Worm (Caenorhabditis elegans): ENCODE results near the gene bet-2.

Gene bet-2

DNA sequence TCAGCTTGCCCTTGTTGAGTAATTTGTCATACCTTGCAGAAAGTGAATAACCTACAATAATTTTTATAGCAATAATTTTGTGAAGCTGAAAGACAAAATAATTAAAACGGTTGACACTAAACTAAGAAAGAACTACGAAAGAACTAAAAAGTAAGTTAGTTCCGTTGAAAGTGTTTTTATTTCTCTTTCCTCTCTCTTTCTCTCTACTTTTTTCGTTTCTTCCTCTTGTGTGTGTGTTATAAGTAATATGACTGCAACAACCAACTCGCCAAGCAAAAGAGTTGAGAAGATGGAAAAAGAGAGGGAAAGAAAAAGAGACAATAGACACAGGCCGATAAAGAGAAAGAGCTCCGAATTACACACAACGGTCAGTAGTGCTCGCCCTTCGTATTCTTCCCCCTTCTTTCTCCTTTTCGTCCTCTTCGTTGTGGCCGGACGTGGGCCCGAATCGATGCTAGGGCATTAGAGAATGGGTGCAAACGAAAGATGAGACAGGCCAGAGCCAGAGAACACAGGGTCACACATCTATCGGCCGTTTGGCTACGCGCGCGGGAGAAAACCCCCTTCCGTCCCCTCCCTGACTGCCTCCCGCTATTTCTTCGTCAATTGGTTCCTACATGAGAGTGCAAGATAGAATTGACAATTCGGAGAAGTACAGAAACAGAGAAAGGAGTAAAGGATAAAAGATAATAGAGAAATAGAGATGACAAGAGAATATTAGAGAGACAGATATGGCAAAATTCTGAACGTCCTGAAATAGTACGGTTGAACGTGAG lies 13.7 kb upstream of the bet-2 start, which contains the start of gene syd-2:
Gene syd-2 (minus strand): TSS at position 51 of the 776 bp plus-strand sequence.
- TF ChIP-seq dao-5 (tag; optimal IDR thresholded peaks at IDR 0.05) (peak; percentile 6), W03F9.2 (tag; optimal IDR thresholded peaks at IDR 0.05) (no peak), him-1 (tag; optimal IDR thresholded peaks at IDR 0.05) (peak; percentile 87)

DNA sequence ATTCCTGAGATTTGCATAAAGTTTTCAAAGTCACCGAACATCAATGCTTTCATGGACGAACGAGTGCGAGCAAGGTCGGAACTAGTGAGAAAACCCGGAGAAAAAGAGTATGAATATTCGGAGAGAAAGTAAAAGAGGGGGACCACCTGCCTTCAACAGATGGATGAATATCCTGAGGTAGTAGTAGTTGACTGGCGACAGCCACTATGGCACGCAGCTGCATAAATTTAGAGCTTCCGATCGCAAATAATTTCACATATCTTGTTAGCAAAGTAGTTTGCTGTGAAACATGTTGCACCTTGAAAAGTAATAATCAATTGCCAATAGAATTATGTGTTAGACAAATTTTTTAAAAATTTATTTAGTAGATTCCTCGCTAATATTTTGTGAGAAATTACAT lies 12.3 kb upstream of the bet-2 start:
- no peak for TF ChIP-seq W03F9.2 (tag; optimal IDR thresholded peaks at IDR 0.05)
- TF ChIP-seq dao-5 (tag; optimal IDR thresholded peaks at IDR 0.05): no peak
- TF ChIP-seq him-1 (tag; optimal IDR thresholded peaks at IDR 0.05): no peak

DNA sequence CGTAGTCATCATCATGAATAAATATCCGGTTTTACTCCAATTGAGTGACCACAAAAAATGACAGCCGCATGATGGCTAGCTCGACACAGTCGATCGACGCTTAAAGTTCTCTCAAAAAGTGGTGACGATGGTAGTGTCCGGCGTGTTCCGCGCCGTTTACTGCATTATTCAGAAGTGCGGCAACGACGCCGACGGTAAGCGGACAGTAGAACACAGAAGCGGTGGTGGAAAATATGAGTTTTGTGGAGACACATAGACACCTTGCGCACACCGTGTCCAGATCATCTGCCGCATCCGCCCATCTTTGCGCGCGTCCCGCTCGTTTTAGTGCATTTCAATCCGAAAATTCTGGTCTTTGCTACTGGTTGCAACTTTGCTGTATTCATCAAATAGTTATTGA lies 9.9 kb upstream of the bet-2 start, which contains the start of gene F59F5.7:
Gene F59F5.7 (plus strand): TSS at position 301 of the 400 bp plus-strand sequence.
- TF ChIP-seq dao-5 (tag; optimal IDR thresholded peaks at IDR 0.05) (no peak), W03F9.2 (tag; optimal IDR thresholded peaks at IDR 0.05) (no peak), him-1 (tag; optimal IDR thresholded peaks at IDR 0.05) (no peak)

DNA sequence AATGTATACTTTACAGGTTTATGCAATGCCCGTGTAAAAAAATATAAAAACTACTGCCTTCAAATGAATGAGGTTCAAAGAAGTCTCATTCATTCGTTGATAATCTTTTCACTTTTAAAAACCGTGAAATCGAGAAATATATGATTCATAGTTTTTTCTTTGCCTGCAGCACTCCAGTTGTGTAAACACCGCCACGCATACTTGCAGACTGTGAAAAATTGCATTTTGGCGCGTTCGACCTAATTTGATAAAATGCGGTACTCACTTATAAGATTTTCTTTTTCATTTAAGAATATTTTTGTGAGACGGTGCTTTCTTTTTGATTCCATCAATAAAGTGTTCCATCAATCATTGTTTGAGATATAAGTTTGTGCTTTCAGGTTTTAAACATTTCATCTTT lies 2.3 kb upstream of the bet-2 start:
- no peak for TF ChIP-seq W03F9.2 (tag; optimal IDR thresholded peaks at IDR 0.05)
- no peak for TF ChIP-seq him-1 (tag; optimal IDR thresholded peaks at IDR 0.05)

DNA sequence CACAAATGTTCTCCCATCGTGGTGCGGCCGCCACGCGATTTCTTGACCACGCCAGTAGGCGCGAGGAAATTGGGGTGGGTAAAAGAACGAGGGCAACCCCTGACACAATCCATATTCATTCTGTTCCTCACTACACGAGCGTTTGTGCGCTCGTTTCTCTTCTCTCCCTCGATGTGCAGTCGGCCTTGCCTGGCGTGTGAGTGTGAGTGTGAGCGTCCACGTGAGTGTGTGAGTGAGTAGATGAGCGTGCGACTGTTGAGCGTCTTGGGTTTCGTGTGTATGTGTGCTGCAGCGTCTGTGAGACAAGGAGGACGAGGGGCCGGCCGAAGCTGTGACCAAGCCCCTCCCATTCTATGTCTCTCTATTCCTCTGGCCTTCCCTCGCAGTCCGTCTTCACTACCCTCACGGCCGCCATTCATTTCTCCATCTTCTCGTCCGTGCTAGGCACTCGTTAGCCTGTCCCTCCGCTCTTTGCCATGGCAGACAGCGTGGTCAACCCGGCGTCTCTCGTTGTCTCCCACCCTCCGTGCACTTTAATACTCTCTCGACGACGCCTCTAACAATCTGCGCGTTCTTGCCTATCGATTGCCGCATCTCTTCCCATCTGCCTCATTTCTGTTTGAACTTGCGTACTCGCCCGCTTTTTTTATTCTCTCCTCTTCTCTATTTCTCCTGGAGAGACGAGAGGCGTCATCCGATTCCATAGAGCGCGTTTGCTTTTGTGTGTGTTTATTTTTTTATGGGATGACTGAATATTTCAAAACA lies 506 bp upstream of the bet-2 start:
- TF ChIP-seq W03F9.2 (tag; optimal IDR thresholded peaks at IDR 0.05) (peak; percentile 82), dao-5 (tag; optimal IDR thresholded peaks at IDR 0.05) (peak; percentile 7), him-1 (tag; optimal IDR thresholded peaks at IDR 0.05) (peak; percentile 94)

DNA sequence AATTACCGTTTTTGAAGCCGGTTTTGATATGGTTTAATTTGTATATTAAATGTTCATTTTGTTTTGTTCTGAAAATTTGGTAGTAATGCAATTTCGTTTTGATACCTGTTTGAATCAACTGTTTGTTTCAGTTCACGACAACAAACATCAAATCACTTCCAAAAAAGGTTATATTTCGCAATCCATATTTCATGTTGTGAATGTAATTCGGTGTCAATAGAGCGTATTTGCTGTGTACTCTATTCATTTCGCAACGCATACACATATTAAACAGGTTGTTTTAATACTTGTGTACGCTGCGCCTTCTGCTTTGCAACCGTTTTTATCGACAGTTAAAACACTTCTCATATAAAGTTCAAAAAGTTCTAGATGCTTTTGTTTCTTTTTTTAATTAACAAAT lies 7.3 kb downstream of the bet-2 start:
- no peak for TF ChIP-seq W03F9.2 (tag; optimal IDR thresholded peaks at IDR 0.05)
- no peak for TF ChIP-seq dao-5 (tag; optimal IDR thresholded peaks at IDR 0.05)
- TF ChIP-seq him-1 (tag; optimal IDR thresholded peaks at IDR 0.05): no peak

DNA sequence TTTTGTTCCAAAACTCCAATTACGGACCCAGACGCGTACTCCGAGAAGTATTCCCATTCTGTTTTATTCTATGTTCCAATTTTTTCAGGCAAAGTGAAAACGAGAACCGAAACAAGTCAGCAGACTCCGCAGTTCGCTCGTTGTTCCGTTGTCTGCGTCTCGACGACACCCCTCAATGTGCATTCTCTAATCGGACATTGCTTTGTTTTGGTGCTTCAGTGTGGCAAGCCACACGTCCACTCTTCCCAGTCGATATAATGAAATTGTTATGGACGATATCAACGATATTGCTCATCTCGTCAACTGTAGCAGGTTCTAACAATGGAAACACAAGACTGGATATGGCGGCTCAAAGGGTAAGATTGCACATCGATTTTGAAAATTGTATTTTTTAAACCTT lies 7.8 kb downstream of the bet-2 start, which contains the start of gene nhx-5:
Gene nhx-5 (plus strand): TSS at position 82 of the 400 bp plus-strand sequence.
- no peak for TF ChIP-seq W03F9.2 (tag; optimal IDR thresholded peaks at IDR 0.05)
- TF ChIP-seq dao-5 (tag; optimal IDR thresholded peaks at IDR 0.05): no peak
- TF ChIP-seq him-1 (tag; optimal IDR thresholded peaks at IDR 0.05): no peak

DNA sequence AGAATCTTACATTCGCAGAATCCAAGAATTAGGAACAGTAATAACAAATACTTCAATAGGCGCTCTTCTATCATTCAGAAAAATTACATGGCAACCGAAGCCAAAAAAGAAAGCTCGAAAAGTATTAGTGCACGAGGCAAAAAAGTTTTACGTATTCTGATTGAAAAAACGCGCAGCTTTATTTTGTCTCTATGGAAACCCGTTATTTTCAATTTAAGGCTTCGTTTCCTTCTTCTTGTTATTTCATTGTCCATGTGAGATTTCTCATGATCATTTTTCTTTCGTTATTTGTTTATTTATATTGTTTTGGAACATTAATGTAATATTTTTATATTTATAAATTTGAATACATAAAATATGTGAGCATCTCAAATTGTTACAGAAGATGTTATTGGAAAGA lies 20.4 kb downstream of the bet-2 start, which contains the start of gene F57C7.4:
Gene F57C7.4 (minus strand): TSS at position 101 of the 400 bp plus-strand sequence.
- TF ChIP-seq him-1 (tag; optimal IDR thresholded peaks at IDR 0.05) (no peak), W03F9.2 (tag; optimal IDR thresholded peaks at IDR 0.05) (no peak)

DNA sequence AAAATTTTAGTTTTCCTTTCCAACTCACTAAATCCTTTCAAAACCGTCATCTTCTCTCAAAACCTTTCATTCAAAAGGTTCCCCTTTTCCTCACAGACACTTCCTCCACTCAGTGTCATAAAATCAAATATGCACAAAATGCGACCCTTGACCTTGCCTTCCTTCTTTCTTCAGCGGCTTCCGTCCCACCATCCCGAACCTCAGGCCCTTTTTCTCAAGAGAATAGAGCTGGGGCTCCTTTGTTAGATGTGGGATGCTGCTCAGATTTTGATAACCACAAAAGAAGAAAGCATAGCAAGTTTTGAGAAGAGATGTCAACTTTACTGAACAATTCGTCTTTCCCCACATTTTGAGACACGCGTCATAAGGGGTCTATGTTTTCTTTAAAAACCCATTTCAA lies 21.7 kb downstream of the bet-2 start:
- no peak for TF ChIP-seq him-1 (tag; optimal IDR thresholded peaks at IDR 0.05)
- TF ChIP-seq dao-5 (tag; optimal IDR thresholded peaks at IDR 0.05): no peak
- no peak for TF ChIP-seq W03F9.2 (tag; optimal IDR thresholded peaks at IDR 0.05)

DNA sequence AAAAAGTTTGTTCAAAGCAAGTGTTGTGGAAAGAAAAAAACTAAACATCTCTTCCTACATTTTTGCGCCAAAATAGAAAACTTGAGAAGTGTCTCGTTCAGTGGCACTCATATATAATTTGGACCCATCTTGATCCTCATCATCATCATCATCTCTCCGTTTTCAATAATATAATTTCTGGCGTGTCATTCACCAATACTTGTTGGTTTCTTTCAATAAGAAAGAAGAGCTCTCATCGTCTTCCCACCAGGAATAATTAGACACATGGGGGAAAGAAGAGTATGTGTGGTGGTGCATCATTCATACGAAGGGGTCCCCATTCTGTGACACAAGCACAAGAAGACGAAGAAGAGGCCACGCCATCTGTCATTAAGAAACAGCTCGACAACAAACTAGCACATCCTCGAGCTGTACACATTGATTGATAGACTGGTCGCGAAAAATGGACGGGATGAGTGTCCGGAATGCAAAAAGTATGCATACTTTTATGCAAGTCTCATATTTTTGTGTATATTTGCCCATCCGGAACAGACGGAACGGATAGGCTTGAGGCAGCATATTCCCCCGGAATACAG lies 22.2 kb downstream of the bet-2 start:
- TF ChIP-seq W03F9.2 (tag; optimal IDR thresholded peaks at IDR 0.05): no peak
- no peak for TF ChIP-seq him-1 (tag; optimal IDR thresholded peaks at IDR 0.05)
- no peak for TF ChIP-seq dao-5 (tag; optimal IDR thresholded peaks at IDR 0.05)

DNA sequence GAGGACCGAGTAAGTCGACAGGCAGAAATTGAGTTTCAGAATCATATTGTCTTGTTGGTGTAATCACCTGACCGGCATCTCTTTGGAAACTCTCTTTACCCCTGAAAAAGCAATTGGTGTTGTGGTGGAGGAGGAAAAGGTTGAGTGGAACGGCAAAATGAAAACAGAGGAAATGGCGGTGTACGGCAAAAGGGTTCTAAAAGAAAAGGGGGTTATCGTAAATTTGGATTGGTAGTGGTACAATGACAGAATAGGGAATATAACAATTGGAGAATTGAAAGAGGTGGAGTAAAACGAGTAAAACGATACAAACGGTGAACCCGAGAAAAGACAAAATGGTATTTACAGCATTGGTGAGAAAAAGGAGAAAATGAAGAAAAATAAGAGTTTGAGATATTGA lies 24.2 kb downstream of the bet-2 start, which contains the start of gene sdn-1:
Gene sdn-1 (minus strand): TSS at position 101 of the 400 bp plus-strand sequence.
- TF ChIP-seq W03F9.2 (tag; optimal IDR thresholded peaks at IDR 0.05) (no peak), dao-5 (tag; optimal IDR thresholded peaks at IDR 0.05) (no peak), him-1 (tag; optimal IDR thresholded peaks at IDR 0.05) (no peak)

DNA sequence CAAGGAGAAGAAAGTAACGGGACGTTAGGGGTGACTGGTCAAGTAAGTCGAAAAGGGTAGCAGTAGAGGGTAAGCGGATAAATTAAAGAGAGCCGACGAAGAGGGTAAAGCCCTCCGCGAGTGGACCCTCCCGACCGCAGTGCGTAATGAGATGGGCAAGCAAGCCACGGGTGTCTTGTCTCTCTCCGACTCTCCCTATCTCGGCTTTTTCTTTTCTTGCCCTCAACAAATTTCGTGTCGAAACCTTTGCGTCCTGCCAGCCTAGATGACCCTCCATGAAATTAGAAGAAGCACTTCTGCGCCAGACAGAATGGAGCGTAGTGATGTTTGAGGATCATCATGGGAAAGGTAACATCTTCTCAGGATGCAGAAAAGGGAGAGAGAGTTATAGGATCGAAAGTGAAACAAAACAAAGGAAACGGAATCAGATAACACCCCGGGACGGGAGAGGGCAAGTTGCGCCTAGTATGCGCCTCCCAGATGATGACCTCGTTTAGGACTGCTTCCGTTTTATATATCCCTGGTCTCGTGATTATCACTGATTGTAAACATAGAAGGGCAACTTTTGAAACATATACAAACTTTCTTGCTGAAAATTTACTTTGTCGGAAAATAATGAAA lies 24.8 kb downstream of the bet-2 start:
- TF ChIP-seq him-1 (tag; optimal IDR thresholded peaks at IDR 0.05) (no peak), dao-5 (tag; optimal IDR thresholded peaks at IDR 0.05) (no peak), W03F9.2 (tag; optimal IDR thresholded peaks at IDR 0.05) (no peak)

DNA sequence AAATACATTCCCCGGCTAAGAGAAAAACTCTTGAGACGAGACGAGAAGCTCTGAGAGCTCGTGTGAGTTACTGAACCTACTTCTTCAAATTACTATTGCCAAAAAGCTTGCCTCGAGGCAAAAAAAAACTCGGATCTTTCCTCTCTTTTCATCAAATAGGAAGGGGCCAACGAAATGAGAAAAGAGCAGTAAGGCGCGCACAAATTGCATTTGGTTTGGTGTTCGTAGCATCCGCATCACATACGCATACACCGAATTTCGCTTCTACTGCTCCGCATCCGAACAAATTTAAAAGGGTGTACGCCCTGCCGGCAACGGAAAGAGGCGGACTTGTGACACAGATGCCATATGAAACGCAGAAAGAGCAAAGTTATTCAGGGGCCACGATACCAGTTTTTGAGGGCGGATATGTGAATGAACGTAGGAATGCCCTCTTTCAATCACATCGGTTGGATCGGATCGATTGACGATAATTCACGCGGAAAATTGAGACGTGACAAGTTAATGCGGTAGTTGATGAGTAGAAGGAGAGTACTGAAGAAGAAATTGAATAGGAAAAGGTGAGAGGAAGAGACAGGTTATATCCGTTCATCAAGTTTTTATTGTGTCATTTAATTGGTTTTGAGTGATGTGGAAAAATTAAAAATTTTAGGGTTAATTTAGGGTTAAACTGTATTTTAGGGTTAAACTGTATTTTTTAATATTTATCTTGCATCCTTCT lies 25.8 kb downstream of the bet-2 start:
- TF ChIP-seq W03F9.2 (tag; optimal IDR thresholded peaks at IDR 0.05): no peak
- TF ChIP-seq him-1 (tag; optimal IDR thresholded peaks at IDR 0.05): no peak
- no peak for TF ChIP-seq dao-5 (tag; optimal IDR thresholded peaks at IDR 0.05)

Data from whole organism, L4/young adult.